Worm (Caenorhabditis elegans): ENCODE measurements around the gene T26C11.8.
A peak's percentile ranks its signal among the peaks of the same experiment; 100 is the strongest.

Gene T26C11.8

DNA sequence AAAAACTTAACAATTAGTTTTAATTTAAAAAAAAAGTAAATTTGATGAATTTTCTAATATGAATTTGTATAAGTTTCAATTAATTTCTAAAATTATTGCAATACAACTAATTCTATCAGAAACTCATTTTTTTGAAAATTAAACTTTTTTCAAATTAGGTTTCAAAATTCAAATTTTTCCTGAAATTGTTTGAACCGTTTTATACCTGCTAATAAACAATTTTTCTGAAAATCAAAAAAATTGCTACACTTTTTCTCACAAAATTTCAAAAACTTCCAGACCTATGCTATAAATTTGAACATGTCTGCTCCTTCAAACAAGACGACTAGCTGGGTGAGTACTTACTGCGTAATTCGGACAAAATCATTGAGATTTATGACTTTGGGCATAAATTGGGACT lies at the start of gene T26C11.8:
TSS of gene T26C11.8 (plus strand) at position 301 of the 400 bp plus-strand sequence.
- no peak for TF ChIP-seq klf-2 (GFP tag; conservative IDR thresholded peaks at IDR 0.05)

DNA sequence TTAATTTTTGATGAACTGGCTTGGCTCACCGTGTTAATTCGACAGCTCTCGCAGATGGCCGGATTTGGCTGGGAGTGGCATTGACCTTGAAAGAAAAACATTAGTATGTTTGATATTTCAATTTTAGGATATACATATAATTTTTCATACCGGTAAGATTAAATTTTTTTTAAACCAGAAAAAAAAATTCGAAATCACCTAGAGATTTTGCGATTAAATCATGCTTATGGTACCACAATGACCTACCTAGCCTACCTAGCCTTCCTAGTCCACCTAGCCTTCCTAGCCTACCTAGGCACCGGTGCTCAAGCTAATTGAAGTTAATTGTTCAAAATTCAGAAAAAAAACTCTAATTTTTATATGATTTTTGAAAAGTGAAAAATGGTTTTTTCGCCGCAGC lies 49.1 kb upstream of the T26C11.8 start, which contains the start of gene C14E2.3:
TSS of gene C14E2.3 (minus strand) at position 101 of the 400 bp plus-strand sequence.
- TF ChIP-seq ref-1 (GFP tag; conservative IDR thresholded peaks at IDR 0.05) (no peak), klf-2 (GFP tag; conservative IDR thresholded peaks at IDR 0.05) (no peak), flt-1 (GFP tag; IDR thresholded peaks at IDR 0.05) (no peak), tab-1 (GFP tag; IDR thresholded peaks at IDR 0.05) (no peak), ztf-23 (GFP tag; IDR thresholded peaks at IDR 0.05) (no peak)

DNA sequence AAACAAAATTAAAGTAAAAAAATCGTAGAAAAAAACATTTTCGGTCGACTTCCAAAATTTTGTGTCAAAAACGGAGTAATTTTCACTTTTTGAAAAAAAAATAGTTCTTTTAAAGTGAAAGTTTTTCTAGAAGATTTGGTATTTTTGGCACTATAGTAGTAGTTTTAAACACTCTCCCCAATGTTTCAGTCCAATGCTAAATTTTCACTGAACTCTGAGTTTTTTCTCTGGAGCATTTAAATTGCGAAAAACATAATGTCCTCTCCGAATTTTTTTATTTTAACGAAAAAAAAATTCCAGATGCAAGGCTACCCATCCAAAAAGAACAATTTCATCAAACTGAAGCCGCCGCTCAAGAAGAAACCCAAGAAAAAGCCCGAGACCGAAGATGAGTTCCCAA lies 44.4 kb upstream of the T26C11.8 start, which contains the start of gene C14E2.7:
TSS of gene C14E2.7 (plus strand) at position 301 of the 400 bp plus-strand sequence.
- no peak for TF ChIP-seq cog-1 (tag; optimal IDR thresholded peaks at IDR 0.05)
- no peak for TF ChIP-seq med-1 (GFP tag; optimal IDR thresholded peaks at IDR 0.05; ENCODE audit: insufficient read depth)
- no peak for TF ChIP-seq tab-1 (GFP tag; IDR thresholded peaks at IDR 0.05)
- TF ChIP-seq T22C8.4 (GFP tag; IDR thresholded peaks at IDR 0.05): no peak
- no peak for TF ChIP-seq ref-1 (GFP tag; conservative IDR thresholded peaks at IDR 0.05)
- TF ChIP-seq klf-2 (GFP tag; conservative IDR thresholded peaks at IDR 0.05): no peak
- TF ChIP-seq ztf-29 (GFP tag; IDR thresholded peaks at IDR 0.05): no peak
- TF ChIP-seq ztf-23 (GFP tag; IDR thresholded peaks at IDR 0.05): no peak
- TF ChIP-seq flt-1 (GFP tag; IDR thresholded peaks at IDR 0.05): no peak

DNA sequence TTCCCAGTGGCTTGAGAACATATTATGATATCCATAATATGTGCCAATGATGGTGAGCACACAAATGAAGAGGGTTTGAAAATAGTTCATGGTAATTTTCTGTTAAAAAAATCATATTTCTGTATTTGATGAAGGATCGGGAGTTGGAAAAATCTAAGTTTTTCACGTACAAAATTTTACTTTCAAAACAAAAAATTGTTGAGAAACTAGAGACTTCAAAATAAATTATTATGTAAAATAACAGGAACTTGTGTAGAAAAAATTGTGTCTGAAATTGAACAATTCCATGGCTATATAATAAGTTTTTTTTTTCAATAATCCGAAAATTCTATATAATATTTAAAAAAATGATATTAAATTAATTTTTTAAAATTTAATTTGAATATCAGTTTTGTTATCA lies 39.3 kb upstream of the T26C11.8 start, which contains the start of gene C14E2.4:
TSS of gene C14E2.4 (minus strand) at position 101 of the 400 bp plus-strand sequence.
- no peak for TF ChIP-seq med-1 (GFP tag; optimal IDR thresholded peaks at IDR 0.05; ENCODE audit: insufficient read depth)
- TF ChIP-seq klf-2 (GFP tag; conservative IDR thresholded peaks at IDR 0.05): no peak
- TF ChIP-seq ref-1 (GFP tag; conservative IDR thresholded peaks at IDR 0.05): no peak
- TF ChIP-seq ztf-23 (GFP tag; IDR thresholded peaks at IDR 0.05): no peak
- no peak for TF ChIP-seq T22C8.4 (GFP tag; IDR thresholded peaks at IDR 0.05)
- TF ChIP-seq ztf-29 (GFP tag; IDR thresholded peaks at IDR 0.05): no peak
- TF ChIP-seq cog-1 (tag; optimal IDR thresholded peaks at IDR 0.05): no peak
- no peak for TF ChIP-seq tab-1 (GFP tag; IDR thresholded peaks at IDR 0.05)
- TF ChIP-seq flt-1 (GFP tag; IDR thresholded peaks at IDR 0.05): no peak

DNA sequence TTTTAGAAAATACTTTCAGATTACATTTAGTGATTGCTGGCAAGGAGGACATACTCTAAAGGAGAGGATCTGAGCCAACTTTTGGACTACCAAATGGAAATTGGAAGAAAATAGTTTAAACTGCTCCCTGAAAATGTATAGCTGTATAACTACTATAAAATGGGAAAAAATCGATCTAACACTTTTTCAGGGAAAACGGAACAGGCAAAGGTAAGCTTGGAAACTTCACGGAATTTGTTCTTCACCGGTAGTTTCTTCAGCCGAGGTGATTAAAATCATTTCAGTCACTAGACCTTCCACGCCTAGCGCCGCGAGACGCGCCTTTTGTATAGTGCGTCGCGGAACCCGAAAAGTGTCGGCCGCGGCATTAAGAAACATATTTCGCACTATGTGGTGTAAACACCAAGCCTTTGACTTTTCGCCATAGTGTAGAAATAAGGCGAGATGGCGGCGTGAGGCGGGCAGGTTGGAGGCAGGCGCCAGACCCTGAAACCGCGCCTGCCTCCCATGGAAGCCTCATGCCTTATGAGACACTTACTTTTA lies 35.2 kb upstream of the T26C11.8 start, which contains the start of gene C14E2.5:
TSS of gene C14E2.5 (minus strand) at position 51 of the 543 bp plus-strand sequence.
- TF ChIP-seq klf-2 (GFP tag; conservative IDR thresholded peaks at IDR 0.05) (no peak), cog-1 (tag; optimal IDR thresholded peaks at IDR 0.05) (no peak), flt-1 (GFP tag; IDR thresholded peaks at IDR 0.05) (no peak), ztf-29 (GFP tag; IDR thresholded peaks at IDR 0.05) (no peak), ztf-23 (GFP tag; IDR thresholded peaks at IDR 0.05) (no peak), ref-1 (GFP tag; conservative IDR thresholded peaks at IDR 0.05) (no peak), T22C8.4 (GFP tag; IDR thresholded peaks at IDR 0.05) (no peak), med-1 (GFP tag; optimal IDR thresholded peaks at IDR 0.05; ENCODE audit: insufficient read depth) (no peak), tab-1 (GFP tag; IDR thresholded peaks at IDR 0.05) (no peak)

DNA sequence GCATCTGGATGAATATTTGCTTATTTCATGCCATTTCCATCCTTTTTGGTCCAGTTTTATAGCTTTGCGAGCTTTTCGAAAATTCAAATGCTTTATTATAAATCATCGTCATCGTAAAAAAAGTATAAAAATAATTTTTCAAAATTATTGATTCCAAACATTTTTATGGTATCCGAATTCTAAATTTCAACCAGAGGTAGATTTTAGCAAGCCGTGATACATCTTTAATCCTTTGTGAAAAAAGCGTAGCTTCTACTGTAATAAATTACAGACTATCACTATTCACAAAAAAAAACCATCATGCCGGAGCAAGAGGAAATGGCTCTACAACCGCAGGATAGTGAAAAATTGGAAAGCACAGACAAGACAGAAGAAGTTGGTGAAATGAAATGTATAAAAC lies 34.4 kb upstream of the T26C11.8 start, which contains the start of gene C14E2.1:
TSS of gene C14E2.1 (plus strand) at position 301 of the 400 bp plus-strand sequence.
- TF ChIP-seq ztf-23 (GFP tag; IDR thresholded peaks at IDR 0.05) (no peak), tab-1 (GFP tag; IDR thresholded peaks at IDR 0.05) (no peak), cog-1 (tag; optimal IDR thresholded peaks at IDR 0.05) (no peak), ztf-29 (GFP tag; IDR thresholded peaks at IDR 0.05) (no peak), med-1 (GFP tag; optimal IDR thresholded peaks at IDR 0.05; ENCODE audit: insufficient read depth) (no peak), klf-2 (GFP tag; conservative IDR thresholded peaks at IDR 0.05) (no peak), flt-1 (GFP tag; IDR thresholded peaks at IDR 0.05) (no peak), T22C8.4 (GFP tag; IDR thresholded peaks at IDR 0.05) (no peak), ref-1 (GFP tag; conservative IDR thresholded peaks at IDR 0.05) (no peak)

DNA sequence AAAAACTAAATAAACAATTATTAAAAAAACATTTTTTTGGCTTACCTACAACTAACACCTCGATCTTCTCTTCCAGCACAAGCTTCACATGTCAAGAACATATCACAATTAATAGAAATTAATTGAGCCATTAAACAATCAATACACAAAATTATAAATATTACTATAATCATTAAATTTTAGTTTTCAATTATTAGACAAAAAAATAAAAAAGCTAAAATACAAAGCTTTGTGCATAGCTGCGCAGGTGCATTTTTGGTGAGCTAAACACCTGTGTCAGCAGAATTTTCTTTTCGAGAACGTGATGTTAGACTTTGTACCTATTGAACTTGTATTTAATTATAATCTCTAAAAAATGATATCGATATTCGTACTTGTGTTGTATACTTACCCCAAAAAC lies 30.6 kb upstream of the T26C11.8 start, which contains the start of gene C14E2.6:
TSS of gene C14E2.6 (minus strand) at position 101 of the 400 bp plus-strand sequence.
- no peak for TF ChIP-seq flt-1 (GFP tag; IDR thresholded peaks at IDR 0.05)
- no peak for TF ChIP-seq T22C8.4 (GFP tag; IDR thresholded peaks at IDR 0.05)
- no peak for TF ChIP-seq ztf-23 (GFP tag; IDR thresholded peaks at IDR 0.05)
- TF ChIP-seq med-1 (GFP tag; optimal IDR thresholded peaks at IDR 0.05; ENCODE audit: insufficient read depth): no peak
- no peak for TF ChIP-seq cog-1 (tag; optimal IDR thresholded peaks at IDR 0.05)
- no peak for TF ChIP-seq ztf-29 (GFP tag; IDR thresholded peaks at IDR 0.05)
- no peak for TF ChIP-seq klf-2 (GFP tag; conservative IDR thresholded peaks at IDR 0.05)
- TF ChIP-seq tab-1 (GFP tag; IDR thresholded peaks at IDR 0.05): no peak
- no peak for TF ChIP-seq ref-1 (GFP tag; conservative IDR thresholded peaks at IDR 0.05)

DNA sequence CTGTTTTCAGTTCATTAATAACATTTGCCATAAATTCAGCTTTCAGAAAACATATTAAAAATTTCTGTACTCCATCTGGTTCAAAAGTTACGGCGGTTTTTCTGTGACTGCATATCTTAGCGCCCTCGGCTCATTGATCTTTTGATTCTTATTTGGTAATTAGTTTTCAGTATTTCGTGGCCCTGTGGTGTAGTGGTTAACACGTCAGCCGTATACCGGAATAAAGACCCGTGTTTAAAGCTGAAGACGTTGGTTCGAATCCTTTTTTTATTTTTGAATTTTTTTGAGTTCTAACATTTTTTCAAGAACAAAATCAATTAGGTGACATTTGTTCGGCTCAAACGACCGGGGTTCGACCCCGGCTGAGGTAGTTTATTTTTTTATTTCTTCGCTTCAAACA lies 30.0 kb upstream of the T26C11.8 start:
- TF ChIP-seq T22C8.4 (GFP tag; IDR thresholded peaks at IDR 0.05): no peak

DNA sequence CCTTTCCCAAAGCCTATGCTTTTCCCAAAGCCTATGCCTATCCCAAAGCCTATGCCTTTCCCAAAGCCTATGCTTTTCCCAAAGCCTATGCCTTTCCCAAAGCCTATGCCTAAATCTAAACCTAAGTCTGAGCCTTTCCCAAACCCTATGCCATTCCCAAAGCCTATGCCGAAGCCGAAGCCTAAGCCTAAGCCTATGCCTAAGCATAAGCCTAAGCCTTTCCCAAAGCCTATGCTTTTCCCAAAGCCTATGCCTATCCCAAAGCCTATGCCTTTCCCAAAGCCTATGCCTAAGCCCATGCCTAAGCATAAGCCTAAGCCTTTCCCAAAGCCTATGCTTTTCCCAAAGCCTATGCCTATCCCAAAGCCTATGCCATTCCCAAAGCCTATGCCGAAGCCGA lies 23.8 kb upstream of the T26C11.8 start:
- TF ChIP-seq ztf-29 (GFP tag; IDR thresholded peaks at IDR 0.05) (peak; percentile 60; the same call in 1 of the 2 replicates), flt-1 (GFP tag; IDR thresholded peaks at IDR 0.05) (peak; percentile 56; the same call in 1 of the 2 replicates)

DNA sequence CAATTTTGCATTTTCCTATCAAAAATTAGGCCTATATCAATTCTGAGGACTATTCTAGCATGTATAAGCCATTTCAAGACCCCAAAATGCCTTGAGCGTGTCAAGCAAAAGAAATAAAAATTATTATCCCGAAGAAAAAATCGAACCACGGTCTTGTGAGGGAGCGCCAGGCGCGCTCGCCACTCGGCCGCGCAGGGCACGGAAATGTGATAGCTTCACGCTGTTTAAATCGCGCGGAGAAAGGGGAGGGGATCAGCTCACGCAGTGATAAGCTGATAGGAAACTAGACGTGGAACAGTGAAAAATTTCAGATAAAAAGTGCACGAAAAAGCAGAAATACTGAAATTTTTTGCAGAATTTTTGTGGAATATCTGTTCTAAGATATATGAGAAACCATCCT lies 22.8 kb upstream of the T26C11.8 start:
- TF ChIP-seq cog-1 (tag; optimal IDR thresholded peaks at IDR 0.05) (peak; percentile 3), klf-2 (GFP tag; conservative IDR thresholded peaks at IDR 0.05) (peak; percentile 66), med-1 (GFP tag; optimal IDR thresholded peaks at IDR 0.05; ENCODE audit: insufficient read depth) (peak; percentile 7), ref-1 (GFP tag; conservative IDR thresholded peaks at IDR 0.05) (peak; percentile 29; the same call in 1 of the 2 replicates), ztf-23 (GFP tag; IDR thresholded peaks at IDR 0.05) (peak; percentile 87), tab-1 (GFP tag; IDR thresholded peaks at IDR 0.05) (peak; percentile 84), flt-1 (GFP tag; IDR thresholded peaks at IDR 0.05) (peak; percentile 88), T22C8.4 (GFP tag; IDR thresholded peaks at IDR 0.05) (peak; percentile 67; the same call in 1 of the 2 replicates), ztf-29 (GFP tag; IDR thresholded peaks at IDR 0.05) (peak; percentile 60)
